Fruit fly (Drosophila melanogaster): ENCODE data around the gene ppk17.
A peak's percentile ranks its signal among the peaks of the same experiment; 100 is the strongest.

The ppk17 gene

dm6 chr2L:16761891-16762290 is 1.5 kb upstream of the ppk17 start:
- TF ChIP-seq Clk (GFP tag; optimal IDR thresholded peaks at IDR 0.05) = no peak
- TF ChIP-seq CG14711 (tag; optimal IDR thresholded peaks at IDR 0.05) = no peak
- no peak for TF ChIP-seq toe (GFP tag; optimal IDR thresholded peaks at IDR 0.05)
- no peak for TF ChIP-seq CG5204 (GFP tag; optimal IDR thresholded peaks at IDR 0.05)
- TF ChIP-seq kay (GFP tag; ENCODE audit: borderline replicate concordance) = no peak
- no peak for TF ChIP-seq CG7045 (GFP tag; optimal IDR thresholded peaks at IDR 0.05)
- no peak for TF ChIP-seq cic (GFP tag; optimal IDR thresholded peaks at IDR 0.05)
- no peak for TF ChIP-seq Mnt (GFP tag; optimal IDR thresholded peaks at IDR 0.05)
- no peak for TF ChIP-seq ovo (GFP tag; optimal IDR thresholded peaks at IDR 0.05)
- TF ChIP-seq pad (GFP tag; optimal IDR thresholded peaks at IDR 0.05) = no peak
- no peak for TF ChIP-seq tj (GFP tag; optimal IDR thresholded peaks at IDR 0.05)
- TF ChIP-seq Crg-1 (GFP tag; optimal IDR thresholded peaks at IDR 0.05) = no peak
- TF ChIP-seq Hr96 (GFP tag; optimal IDR thresholded peaks at IDR 0.05) = no peak
- TF ChIP-seq CG33017 (tag; optimal IDR thresholded peaks at IDR 0.05) = no peak
- no peak for TF ChIP-seq CG11617 (GFP tag; optimal IDR thresholded peaks at IDR 0.05)
- TF ChIP-seq cnc (optimal IDR thresholded peaks at IDR 0.05) = no peak
- no peak for TF ChIP-seq bab1 (GFP tag; optimal IDR thresholded peaks at IDR 0.05)

dm6 chr2L:16754074-16754473 is 6.3 kb downstream of the ppk17 start, which contains the start of gene yellow-b:
Gene yellow-b, plus strand, starts transcription at chr2L:16754336.
- no peak for TF ChIP-seq Crg-1 (GFP tag; optimal IDR thresholded peaks at IDR 0.05)
- no peak for TF ChIP-seq CG1620 (GFP tag; optimal IDR thresholded peaks at IDR 0.05)
- TF ChIP-seq Hr96 (GFP tag; optimal IDR thresholded peaks at IDR 0.05) = no peak
- no peak for TF ChIP-seq CG5204 (GFP tag; optimal IDR thresholded peaks at IDR 0.05)
- no peak for TF ChIP-seq Mnt (GFP tag; optimal IDR thresholded peaks at IDR 0.05)
- no peak for TF ChIP-seq cic (GFP tag; optimal IDR thresholded peaks at IDR 0.05)
- no peak for TF ChIP-seq bab1 (GFP tag; optimal IDR thresholded peaks at IDR 0.05)
- TF ChIP-seq CG7045 (GFP tag; optimal IDR thresholded peaks at IDR 0.05) = no peak
- no peak for TF ChIP-seq ovo (GFP tag; optimal IDR thresholded peaks at IDR 0.05)
- TF ChIP-seq Clk (GFP tag; optimal IDR thresholded peaks at IDR 0.05) = no peak
- TF ChIP-seq cnc (optimal IDR thresholded peaks at IDR 0.05) = no peak

- TF ChIP-seq tj (GFP tag; optimal IDR thresholded peaks at IDR 0.05) = peak; percentile 59
- TF ChIP-seq CG33017 (tag; optimal IDR thresholded peaks at IDR 0.05) = no peak
Observed at dm6 chr2L:16752340-16752739, 8.0 kb downstream of the ppk17 start.

dm6 chr2L:16747145-16747544 is 13.2 kb downstream of the ppk17 start:
- TF ChIP-seq CG14711 (tag; optimal IDR thresholded peaks at IDR 0.05) (no peak), bab1 (GFP tag; optimal IDR thresholded peaks at IDR 0.05) (no peak), Clk (GFP tag; optimal IDR thresholded peaks at IDR 0.05) (no peak), CG7045 (GFP tag; optimal IDR thresholded peaks at IDR 0.05) (no peak), CG33017 (tag; optimal IDR thresholded peaks at IDR 0.05) (no peak), Hr96 (GFP tag; optimal IDR thresholded peaks at IDR 0.05) (no peak), CG1620 (GFP tag; optimal IDR thresholded peaks at IDR 0.05) (no peak), Crg-1 (GFP tag; optimal IDR thresholded peaks at IDR 0.05) (no peak), Mnt (GFP tag; optimal IDR thresholded peaks at IDR 0.05) (no peak), CG11617 (GFP tag; optimal IDR thresholded peaks at IDR 0.05) (no peak), CG12768 (GFP tag; optimal IDR thresholded peaks at IDR 0.05) (no peak), kay (GFP tag; ENCODE audit: borderline replicate concordance) (no peak), CG7101 (tag; optimal IDR thresholded peaks at IDR 0.05) (no peak), CG5204 (GFP tag; optimal IDR thresholded peaks at IDR 0.05) (no peak), ovo (GFP tag; optimal IDR thresholded peaks at IDR 0.05) (no peak), tj (GFP tag; optimal IDR thresholded peaks at IDR 0.05) (no peak), cic (GFP tag; optimal IDR thresholded peaks at IDR 0.05) (no peak), toe (GFP tag; optimal IDR thresholded peaks at IDR 0.05) (no peak)

dm6 chr2L:16743055-16743805 is 17.1 kb downstream of the ppk17 start, which contains the start of the genes LSm7 and BuGZ:
Gene LSm7, minus strand, starts transcription at chr2L:16743100.
Gene BuGZ, plus strand, starts transcription at chr2L:16743405.
- no peak for TF ChIP-seq CG5204 (GFP tag; optimal IDR thresholded peaks at IDR 0.05)
- TF ChIP-seq Mnt (GFP tag; optimal IDR thresholded peaks at IDR 0.05) = peak; percentile 75
- peak; percentile 33 for TF ChIP-seq CG11617 (GFP tag; optimal IDR thresholded peaks at IDR 0.05)
- TF ChIP-seq cnc (optimal IDR thresholded peaks at IDR 0.05) = no peak
- peak; percentile 57 for TF ChIP-seq bab1 (GFP tag; optimal IDR thresholded peaks at IDR 0.05)
- TF ChIP-seq pad (GFP tag; optimal IDR thresholded peaks at IDR 0.05) = peak; percentile 26
- TF ChIP-seq Hr96 (GFP tag; optimal IDR thresholded peaks at IDR 0.05) = peak; percentile 1
- TF ChIP-seq kay (GFP tag; ENCODE audit: borderline replicate concordance) = no peak
- no peak for TF ChIP-seq CG1620 (GFP tag; optimal IDR thresholded peaks at IDR 0.05)
- peak; percentile 4 for TF ChIP-seq tj (GFP tag; optimal IDR thresholded peaks at IDR 0.05)
- TF ChIP-seq Clk (GFP tag; optimal IDR thresholded peaks at IDR 0.05) = no peak

dm6 chr2L:16738206-16738900 is 22.0 kb downstream of the ppk17 start, which contains the start of the genes glu and ChLD3:
Gene glu, minus strand, starts transcription at chr2L:16738388.
Gene ChLD3, plus strand, starts transcription at chr2L:16738850.
- TF ChIP-seq CG12768 (GFP tag; optimal IDR thresholded peaks at IDR 0.05) = no peak
- TF ChIP-seq bab1 (GFP tag; optimal IDR thresholded peaks at IDR 0.05) = no peak
- TF ChIP-seq tj (GFP tag; optimal IDR thresholded peaks at IDR 0.05) = no peak

Measured in whole organism, adult.